Fruit fly (Drosophila melanogaster) whole organism, embryonic: ENCODE results near the gene HemK2.
A peak's percentile ranks its signal among the peaks of the same experiment; 100 is the strongest.

ENCODE experiments used
- Asciz ChIP-seq: fragments of 200-800 bp; sonication (Bioruptor generic); optimal IDR thresholded peaks from 2 replicates; lab custom pipeline; 2017; ENCODE audit warnings: missing biosample characterization, mild to moderate bottlenecking, missing genetic modification characterization, missing genetic modification reagents
- Awh ChIP-seq: fragments of 200-800 bp; sonication (Bioruptor generic); IDR thresholded peaks from 2 replicates; pipeline ENCODE4, ENCODE4 v1.3.6; 2022; ENCODE audit warnings: missing biosample characterization, missing genetic modification characterization
- CG10543 ChIP-seq: fragments of 200-800 bp; sonication (Bioruptor generic); optimal IDR thresholded peaks from 3 replicates; lab custom pipeline; 2017; ENCODE audit warnings: missing biosample characterization, mild to moderate bottlenecking, missing genetic modification characterization, moderate library complexity
- CG10979 ChIP-seq: fragments of 200-800 bp; sonication (Bioruptor generic); optimal IDR thresholded peaks from 2 replicates; lab custom pipeline; 2018; ENCODE audit warnings: missing biosample characterization, mild to moderate bottlenecking, missing genetic modification characterization, moderate library complexity
- CG11456 ChIP-seq: fragments of 200-800 bp; sonication (Bioruptor generic); IDR thresholded peaks from 3 replicates; pipeline ENCODE4 v1.3.6; 2022; ENCODE audit warnings: missing biosample characterization, missing genetic modification characterization
- CG11560 ChIP-seq: fragments of 200-800 bp; sonication (Bioruptor generic); IDR thresholded peaks from 3 replicates; pipeline ENCODE4 v1.3.6; 2022; ENCODE audit warnings: missing biosample characterization, missing genetic modification characterization
- CG12104 ChIP-seq: fragments of 200-800 bp; sonication (Bioruptor generic); optimal IDR thresholded peaks from 3 replicates; lab custom pipeline; 2016; ENCODE audit warnings: missing biosample characterization, missing genetic modification characterization
- CG12236 ChIP-seq: fragments of 200-800 bp; sonication (Bioruptor generic); optimal IDR thresholded peaks from 2 replicates; lab custom pipeline; 2016; ENCODE audit warnings: missing biosample characterization, missing genetic modification characterization
- CG12769 ChIP-seq: fragments of 200-800 bp; sonication (Bioruptor generic); optimal IDR thresholded peaks from 2 replicates; lab custom pipeline; 2019; ENCODE audit warnings: missing biosample characterization, mild to moderate bottlenecking, missing genetic modification characterization, moderate library complexity
- CG16863 ChIP-seq: fragments of 200-800 bp; sonication (Bioruptor generic); optimal IDR thresholded peaks from 3 replicates; lab custom pipeline; 2016; ENCODE audit warnings: missing biosample characterization, missing genetic modification characterization
- CG1832 ChIP-seq: fragments of 200-800 bp; sonication (Bioruptor generic); optimal IDR thresholded peaks from 2 replicates; lab custom pipeline; 2017; ENCODE audit warnings: missing biosample characterization, mild to moderate bottlenecking, missing genetic modification characterization, inconsistent platforms
- CG18599 ChIP-seq: fragments of 200-800 bp; sonication (Bioruptor generic); optimal IDR thresholded peaks from 3 replicates; lab custom pipeline; 2017; ENCODE audit warnings: missing biosample characterization, missing genetic modification characterization, mild to moderate bottlenecking, moderate library complexity, missing genetic modification reagents
- CG2199 ChIP-seq: fragments of 200-800 bp; sonication (Bioruptor generic); IDR thresholded peaks from 3 replicates; pipeline ENCODE4 v1.3.6; 2022; ENCODE audit warnings: missing biosample characterization, missing genetic modification characterization
- CG2889 ChIP-seq: fragments of 200-800 bp; sonication (Bioruptor generic); IDR thresholded peaks from 3 replicates; pipeline ENCODE4 v1.3.6; 2022; ENCODE audit warnings: missing biosample characterization, missing genetic modification characterization
- CG32532 ChIP-seq: fragments of 200-800 bp; sonication (Bioruptor generic); IDR thresholded peaks from 2 replicates; pipeline ENCODE4 v1.3.6; 2022; ENCODE audit warnings: missing biosample characterization, missing genetic modification characterization
- CG5180 ChIP-seq: fragments of 200-800 bp; sonication (Bioruptor generic); optimal IDR thresholded peaks from 3 replicates; lab custom pipeline; 2017; ENCODE audit warnings: missing biosample characterization, missing genetic modification characterization, mild to moderate bottlenecking, moderate library complexity, missing genetic modification reagents
- CG7271 ChIP-seq: fragments of 200-800 bp; sonication (Bioruptor generic); optimal IDR thresholded peaks from 2 replicates; lab custom pipeline; 2018; ENCODE audit warnings: missing biosample characterization, mild to moderate bottlenecking, missing genetic modification characterization, moderate library complexity
- CG8944 ChIP-seq: fragments of 200-800 bp; sonication (Bioruptor generic); optimal IDR thresholded peaks from 3 replicates; lab custom pipeline; 2016; ENCODE audit warnings: missing biosample characterization, missing genetic modification characterization
- Drgx ChIP-seq: fragments of 200-800 bp; sonication (Bioruptor generic); IDR thresholded peaks from 2 replicates; pipeline ENCODE4 v1.3.6; 2022; ENCODE audit warnings: missing biosample characterization, missing genetic modification characterization
- ERR ChIP-seq: fragments of 200-800 bp; sonication (Bioruptor generic); optimal IDR thresholded peaks from 2 replicates; lab custom pipeline; 2016; ENCODE audit warnings: missing biosample characterization, missing genetic modification characterization
- HLH4C ChIP-seq: fragments of 200-800 bp; sonication (Bioruptor generic); IDR thresholded peaks from 3 replicates; pipeline ENCODE4 v1.3.6; 2022; ENCODE audit warnings: missing biosample characterization, missing genetic modification characterization; ENCODE audit not compliant: partially characterized antibody
- Hand ChIP-seq: fragments of 200-800 bp; sonication (Bioruptor generic); optimal IDR thresholded peaks from 2 replicates; lab custom pipeline; 2017; ENCODE audit warnings: mild to moderate bottlenecking, missing biosample characterization, missing genetic modification reagents, missing genetic modification characterization
- MESR4 ChIP-seq: fragments of 200-800 bp; sonication (Bioruptor generic); optimal IDR thresholded peaks from 2 replicates; lab custom pipeline; 2018; ENCODE audit warnings: missing biosample characterization, mild to moderate bottlenecking, missing genetic modification characterization, moderate library complexity
- Med ChIP-seq: fragments of 200-800 bp; sonication (Bioruptor generic); peaks from one replicate; lab custom pipeline; 2016; ENCODE audit warnings: missing biosample characterization, missing genetic modification characterization, mild to moderate bottlenecking, inconsistent platforms, moderate library complexity
- Mrtf ChIP-seq: fragments of 200-800 bp; sonication (Bioruptor generic); IDR thresholded peaks from 3 replicates; pipeline ENCODE4 v1.3.6; 2022; ENCODE audit warnings: missing biosample characterization, missing genetic modification characterization
- Pdp1 ChIP-seq, 2 experiments: fragments of 200-800 bp; sonication (Bioruptor generic); optimal IDR thresholded peaks; 3 replicates each; lab custom pipeline; 2016; ENCODE audit warnings: missing biosample characterization in 2 of 2, missing genetic modification characterization in 2 of 2, mild to moderate bottlenecking in 1 of 2, moderate library complexity in 1 of 2
- YL-1 ChIP-seq: fragments of 200-800 bp; sonication (Bioruptor generic); optimal IDR thresholded peaks from 3 replicates; lab custom pipeline; 2017; ENCODE audit warnings: missing biosample characterization, mild to moderate bottlenecking, missing genetic modification characterization
- btn ChIP-seq: fragments of 200-800 bp; sonication (Bioruptor generic); optimal IDR thresholded peaks from 2 replicates; lab custom pipeline; 2016; ENCODE audit warnings: missing biosample characterization, missing genetic modification characterization
- caup ChIP-seq: fragments of 200-800 bp; sonication (Bioruptor generic); optimal IDR thresholded peaks from 3 replicates; lab custom pipeline; 2017; ENCODE audit warnings: missing biosample characterization, mild to moderate bottlenecking, missing genetic modification characterization, moderate library complexity; ENCODE audit not compliant: severe bottlenecking
- ci ChIP-seq: fragments of 200-800 bp; sonication (Bioruptor generic); IDR thresholded peaks from 3 replicates; pipeline ENCODE4 v1.3.6; 2022; ENCODE audit warnings: missing biosample characterization, missing genetic modification characterization
- croc ChIP-seq: fragments of 200-800 bp; sonication (Bioruptor generic); conservative IDR thresholded peaks from 3 replicates; pipeline ENCODE4 v1.3.6; 2022; ENCODE audit warnings: missing biosample characterization, missing genetic modification characterization
- da ChIP-seq: fragments of 200-800 bp; sonication (Bioruptor generic); optimal IDR thresholded peaks from 2 replicates; lab custom pipeline; 2016; ENCODE audit warnings: missing biosample characterization, missing genetic modification characterization
- dimm ChIP-seq: fragments of 200-800 bp; sonication (Bioruptor generic); IDR thresholded peaks from 2 replicates; pipeline ENCODE4 v1.3.6; 2022; ENCODE audit warnings: missing biosample characterization, missing genetic modification characterization
- ewg ChIP-seq: fragments of 200-800 bp; sonication (Bioruptor generic); optimal IDR thresholded peaks from 3 replicates; lab custom pipeline; 2017; ENCODE audit warnings: mild to moderate bottlenecking, missing biosample characterization, missing genetic modification reagents, missing genetic modification characterization
- ftz-f1 ChIP-seq: fragments of 200-800 bp; sonication (Bioruptor generic); optimal IDR thresholded peaks from 2 replicates; lab custom pipeline; 2016; ENCODE audit warnings: missing biosample characterization, missing genetic modification characterization
- gro ChIP-seq: fragments of 200-800 bp; sonication (Bioruptor generic); optimal IDR thresholded peaks from 2 replicates; lab custom pipeline; 2016; ENCODE audit warnings: missing biosample characterization, missing genetic modification characterization
- ham ChIP-seq: fragments of 200-800 bp; sonication (Bioruptor generic); IDR thresholded peaks from 2 replicates; pipeline ENCODE4 v1.3.6; 2022; ENCODE audit warnings: missing biosample characterization, missing genetic modification characterization
- ind ChIP-seq: fragments of 200-800 bp; sonication (Bioruptor generic); optimal IDR thresholded peaks from 3 replicates; lab custom pipeline; 2016; ENCODE audit warnings: missing biosample characterization, missing genetic modification characterization
- pan ChIP-seq, 4 experiments: fragments of >200 bp in 3 of 4; fragments of 200-800 bp in 1 of 4; sonication (Bioruptor generic) in 1 of 4; optimal IDR thresholded peaks in 3 of 4; IDR thresholded peaks in 1 of 4; 2 replicates each; pipeline versions ENCODE4 v1.3.6 to Lab custom; 2017 to 2022; ENCODE audit warnings: missing biosample characterization in 2 of 4, missing genetic modification characterization in 2 of 4, mixed read lengths in 1 of 4
- so ChIP-seq: fragments of 200-800 bp; sonication (Bioruptor generic); IDR thresholded peaks from 3 replicates; pipeline ENCODE4 v1.3.6; 2022; ENCODE audit warnings: missing biosample characterization, missing genetic modification characterization
- sob ChIP-seq: fragments of 200-800 bp; sonication (Bioruptor generic); IDR thresholded peaks from 2 replicates; pipeline ENCODE4 v1.3.6; 2022; ENCODE audit warnings: missing biosample characterization, missing genetic modification characterization

HemK2 gene

DNA sequence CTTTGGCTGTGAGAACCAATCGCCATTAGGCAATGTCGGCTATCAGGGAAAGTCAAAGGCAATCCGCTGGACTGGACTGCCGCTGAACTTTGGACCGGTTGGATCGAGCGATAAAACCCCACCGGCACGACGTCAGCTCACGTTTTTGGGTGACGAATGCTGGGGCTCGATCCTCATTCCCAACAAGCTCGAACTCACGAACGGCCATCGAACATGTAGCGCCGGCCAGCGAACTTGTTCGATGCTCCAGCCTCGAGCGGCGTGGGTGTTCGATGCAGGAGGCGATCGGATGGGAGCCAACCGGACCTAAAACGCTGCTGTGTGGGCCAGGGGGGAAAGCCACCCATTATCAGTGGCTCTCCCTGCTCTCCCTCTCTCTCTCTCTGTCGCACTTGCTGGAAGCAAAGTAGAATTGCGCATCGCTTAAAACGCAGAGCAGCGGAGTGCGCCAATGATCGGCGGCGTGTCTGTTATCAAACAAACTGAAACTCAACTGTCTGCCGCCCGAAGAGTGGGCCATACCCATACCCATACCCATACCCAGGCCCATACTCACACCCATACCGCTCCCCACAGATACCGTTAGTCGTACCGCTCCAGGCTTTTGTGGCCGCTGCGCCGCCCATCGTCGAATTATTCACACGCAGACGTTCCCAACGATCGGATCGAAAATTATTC, 45.3 kb upstream of the HemK2 start, which contains the start of gene daw (continued):
- TF ChIP-seq CG10543 (GFP tag; lab: Kevin White, UChicago) (peak; percentile 52), CG1832 (GFP tag; lab: Kevin White, UChicago) (peak; percentile 20), ci (GFP tag; lab: Robert Waterston, UW) (0 out of 3 replicates have a peak, but pooled peaks have one; percentile 42), CG7271 (tag; lab: Kevin White, UChicago) (no peak), CG16863 (GFP tag; lab: Kevin White, UChicago) (no peak), Hand (GFP tag; lab: Kevin White, UChicago) (no peak), CG5180 (GFP tag; lab: Kevin White, UChicago) (peak; percentile 99), Pdp1 (GFP tag; optimal IDR thresholded peaks at IDR 0.05; lab: Kevin White, UChicago) (no peak), Mrtf (no peak), CG12236 (GFP tag; lab: Kevin White, UChicago) (no peak), ftz-f1 (GFP tag; lab: Kevin White, UChicago) (peak; percentile 11), da (GFP tag; lab: Kevin White, UChicago) (no peak), CG8944 (GFP tag; lab: Kevin White, UChicago) (no peak), YL-1 (no peak), croc (GFP tag; lab: Robert Waterston, UW) (no peak), CG11560 (tag; lab: Robert Waterston, UW) (no peak), gro (GFP tag; lab: Kevin White, UChicago) (peak; percentile 21), CG11456 (GFP tag; lab: Robert Waterston, UW) (peak; percentile 21; the same call in 1 of the 3 replicates), sob (peak; percentile 22; the same call in 1 of the 2 replicates), Drgx (GFP tag; lab: Robert Waterston, UW) (0 out of 2 replicates have a peak, but pooled peaks have one; percentile 24), CG18599 (peak; percentile 12), CG10979 (tag; lab: Kevin White, UChicago) (no peak), CG32532 (GFP tag; lab: Robert Waterston, UW) (peak; percentile 9; the same call in 1 of the 2 replicates), ind (no peak), Asciz (GFP tag; lab: Kevin White, UChicago) (no peak), ERR (GFP tag; lab: Kevin White, UChicago) (peak; percentile 22), pan (optimal IDR thresholded peaks at IDR 0.05; lab: Kevin White, UChicago) (no peak), pan (GFP tag; optimal IDR thresholded peaks at IDR 0.05 in 1 of 2, IDR thresholded peaks at IDR 0.05 in 1 of 2) (no peak), MESR4 (no peak), HLH4C (GFP tag; lab: Robert Waterston, UW) (no peak), so (GFP tag; lab: Robert Waterston, UW) (no peak), CG2199 (GFP tag; lab: Robert Waterston, UW) (peak; percentile 96), caup (GFP tag; lab: Kevin White, UChicago) (no peak), CG12104 (no peak), CG12769 (peak; percentile 68), Awh (GFP tag; lab: Robert Waterston, UW) (no peak), btn (GFP tag; lab: Kevin White, UChicago) (no peak), ewg (GFP tag; lab: Kevin White, UChicago) (no peak), CG2889 (no peak), dimm (GFP tag; lab: Robert Waterston, UW) (no peak), ham (GFP tag; lab: Robert Waterston, UW) (0 out of 2 replicates have a peak, but pooled peaks have one; percentile 20), Med (peak; percentile 60)
